Worm (Caenorhabditis elegans) whole organism, L1 larva: ENCODE data around the gene fubl-3.

ENCODE experiments used
- fkh-10 ChIP-seq: sonication (generic microtip); optimal IDR thresholded peaks from 2 replicates; lab custom pipeline; 2017; ENCODE audit warnings: missing biosample characterization, missing genetic modification reagents, missing genetic modification characterization
- jun-1 ChIP-seq: fragments of 150-350 bp; optimal IDR thresholded peaks from 2 replicates; lab custom pipeline; 2014; ENCODE audit warnings: missing biosample characterization, missing genetic modification reagents, missing genetic modification characterization
- mep-1 ChIP-seq: fragments of 150-350 bp; optimal IDR thresholded peaks from 2 replicates; lab custom pipeline; 2014; ENCODE audit warnings: missing biosample characterization, missing genetic modification characterization
- nhr-11 ChIP-seq: fragments of 150-350 bp; optimal IDR thresholded peaks from 2 replicates; lab custom pipeline; 2014; ENCODE audit warnings: missing biosample characterization, missing genetic modification characterization
- pag-3 ChIP-seq: sonication (generic microtip); optimal IDR thresholded peaks from 2 replicates; lab custom pipeline; 2017; ENCODE audit warnings: missing genetic modification characterization, mild to moderate bottlenecking, missing compliant biosample characterization, antibody characterized with exemption, borderline replicate concordance; ENCODE audit not compliant: insufficient read depth
- unc-62 ChIP-seq: fragments of 150-350 bp; optimal IDR thresholded peaks from 2 replicates; lab custom pipeline; 2014; ENCODE audit warnings: missing biosample characterization, missing genetic modification reagents, missing genetic modification characterization
- zag-1 ChIP-seq: fragments of 150-350 bp; optimal IDR thresholded peaks from 2 replicates; lab custom pipeline; 2014; ENCODE audit warnings: missing biosample characterization, missing genetic modification characterization

- TF ChIP-seq fkh-10 = no peak
- no peak for TF ChIP-seq pag-3
- no peak for TF ChIP-seq unc-62 (GFP tag; lab: Kevin White, UChicago)
- TF ChIP-seq jun-1 (tag; lab: Kevin White, UChicago) = no peak
- TF ChIP-seq mep-1 (tag; lab: Kevin White, UChicago) = no peak
- TF ChIP-seq zag-1 = no peak
- TF ChIP-seq nhr-11 = no peak
Observed at ce11 chrX:17391515-17391914, 42.7 kb upstream of the fubl-3 start, which contains the start of gene F10D7.5.
